Fruit fly (Drosophila melanogaster): ENCODE measurements around the gene CG8159.

Gene CG8159

DNA sequence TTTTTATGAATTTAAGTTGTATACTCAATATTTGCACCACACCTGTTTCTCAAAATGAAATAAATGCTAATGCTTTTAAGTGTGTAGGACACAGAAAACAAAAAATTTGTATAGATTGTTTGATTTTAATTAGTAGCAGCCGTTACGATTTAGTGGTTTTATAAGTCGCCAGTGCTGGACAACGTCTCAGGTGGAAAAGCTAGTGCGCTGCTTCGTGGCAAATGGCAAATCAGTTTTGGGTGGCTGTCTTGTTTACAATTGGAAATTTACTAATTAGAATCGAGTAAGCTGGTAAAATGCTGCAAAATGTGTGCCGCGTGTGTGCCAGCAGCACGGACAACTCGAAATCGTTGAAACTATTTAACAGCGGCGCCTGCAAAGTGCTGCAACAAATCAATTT is at the start of gene CG8159:
Gene CG8159 (plus strand): TSS at position 223 of the 400 bp plus-strand sequence.
- no peak for TF ChIP-seq CG10348 (GFP tag; IDR thresholded peaks at IDR 0.05)
- no peak for TF ChIP-seq CG4496 (GFP tag; IDR thresholded peaks at IDR 0.05)

DNA sequence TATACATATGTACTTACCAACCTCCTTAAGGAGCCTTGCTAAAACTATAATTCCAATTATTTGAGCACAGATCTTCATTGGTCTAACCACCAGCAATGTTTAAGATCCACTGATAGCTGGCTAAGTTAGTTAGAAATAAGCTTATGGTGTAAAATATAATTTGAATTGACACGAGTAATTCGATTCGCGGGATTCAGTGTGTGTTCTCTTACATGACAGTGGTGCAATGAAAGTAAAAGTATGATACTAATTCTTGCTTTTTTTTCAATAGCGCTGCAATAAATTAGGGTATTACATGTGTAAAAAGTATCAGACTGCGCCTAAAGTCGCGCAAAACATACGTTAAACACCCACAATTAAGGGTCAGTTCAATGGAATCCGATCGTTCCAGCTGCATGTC is 46.7 kb upstream of the CG8159 start, which contains the start of gene CG33325:
Gene CG33325 (minus strand): TSS at position 101 of the 400 bp plus-strand sequence.
- TF ChIP-seq CG9948 (tag; optimal IDR thresholded peaks at IDR 0.05) = no peak
- TF ChIP-seq fd96Ca (GFP tag; IDR thresholded peaks at IDR 0.05) = no peak
- no peak for TF ChIP-seq CG15710 (tag; optimal IDR thresholded peaks at IDR 0.05)
- TF ChIP-seq Pif1A (GFP tag; optimal IDR thresholded peaks at IDR 0.05) = no peak
- no peak for TF ChIP-seq D1 (tag; optimal IDR thresholded peaks at IDR 0.05)
- no peak for TF ChIP-seq Pif1B (GFP tag; optimal IDR thresholded peaks at IDR 0.05)
- TF ChIP-seq rn (GFP tag; IDR thresholded peaks at IDR 0.05) = no peak
- no peak for TF ChIP-seq CG12605 (GFP tag; IDR thresholded peaks at IDR 0.05)
- no peak for TF ChIP-seq CG34367 (tag; optimal IDR thresholded peaks at IDR 0.05)
- TF ChIP-seq Snoo (tag; optimal IDR thresholded peaks at IDR 0.05) = no peak
- no peak for TF ChIP-seq EcR (GFP tag; optimal IDR thresholded peaks at IDR 0.05)
- TF ChIP-seq Ets98B (GFP tag; IDR thresholded peaks at IDR 0.05) = no peak
- TF ChIP-seq CG14655 (GFP tag; optimal IDR thresholded peaks at IDR 0.05) = no peak
- TF ChIP-seq CG4496 (GFP tag; IDR thresholded peaks at IDR 0.05) = no peak
- no peak for TF ChIP-seq CG8301 (tag; optimal IDR thresholded peaks at IDR 0.05)
- no peak for TF ChIP-seq CG13204 (GFP tag; optimal IDR thresholded peaks at IDR 0.05)
- no peak for TF ChIP-seq CG32121 (GFP tag; IDR thresholded peaks at IDR 0.05)
- TF ChIP-seq CG10348 (GFP tag; IDR thresholded peaks at IDR 0.05) = no peak
- no peak for TF ChIP-seq CG8159 (tag; optimal IDR thresholded peaks at IDR 0.05)
- TF ChIP-seq gl (tag; optimal IDR thresholded peaks at IDR 0.05) = no peak

DNA sequence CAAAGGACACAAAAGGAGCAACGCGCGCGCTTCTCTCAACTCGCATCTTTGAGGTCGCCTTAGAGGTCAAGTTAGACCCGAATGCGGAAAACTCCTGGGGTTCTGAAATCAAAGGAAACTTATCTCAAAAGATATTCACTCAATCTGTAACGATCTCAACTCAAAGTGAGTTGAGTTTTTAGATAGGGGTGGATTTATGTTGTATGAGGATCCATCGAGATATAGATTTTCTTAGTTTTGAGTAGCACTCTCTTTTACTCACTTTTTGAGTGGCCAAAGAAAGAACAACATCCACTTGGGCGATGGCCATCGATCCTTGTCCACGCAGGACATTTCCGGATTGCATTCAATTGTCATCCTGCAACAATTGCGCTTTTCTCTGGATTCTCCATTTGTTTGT is 46.0 kb upstream of the CG8159 start:
- TF ChIP-seq CG10348 (GFP tag; IDR thresholded peaks at IDR 0.05) (no peak), fd96Ca (GFP tag; IDR thresholded peaks at IDR 0.05) (no peak), CG13204 (GFP tag; optimal IDR thresholded peaks at IDR 0.05) (no peak), EcR (GFP tag; optimal IDR thresholded peaks at IDR 0.05) (no peak), CG17806 (tag; optimal IDR thresholded peaks at IDR 0.05) (no peak), CG9948 (tag; optimal IDR thresholded peaks at IDR 0.05) (no peak), gl (tag; optimal IDR thresholded peaks at IDR 0.05) (no peak), CG32121 (GFP tag; IDR thresholded peaks at IDR 0.05) (no peak), Pif1B (GFP tag; optimal IDR thresholded peaks at IDR 0.05) (no peak), CG14655 (GFP tag; optimal IDR thresholded peaks at IDR 0.05) (no peak), D1 (tag; optimal IDR thresholded peaks at IDR 0.05) (no peak), CG12605 (GFP tag; IDR thresholded peaks at IDR 0.05) (no peak)

DNA sequence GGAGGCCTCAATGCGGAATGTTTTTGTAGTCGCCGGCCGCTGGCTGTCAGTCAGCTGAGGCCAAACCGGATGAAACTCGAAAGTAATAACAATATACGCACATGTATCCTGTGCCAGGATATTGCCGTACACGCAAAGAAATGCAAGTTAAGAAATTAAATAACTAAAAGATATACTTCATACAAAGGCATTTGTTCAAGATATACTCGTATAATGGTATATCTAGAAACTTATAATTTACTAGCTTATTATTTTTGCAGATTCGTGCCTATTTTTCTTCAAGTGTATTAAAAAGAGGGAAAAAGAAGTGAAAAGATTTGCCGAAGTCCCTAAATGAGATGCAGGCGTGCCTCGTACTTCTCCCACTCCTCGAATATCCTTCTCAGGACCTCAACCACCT is 43.4 kb upstream of the CG8159 start:
- TF ChIP-seq D1 (tag; optimal IDR thresholded peaks at IDR 0.05) = no peak
- no peak for TF ChIP-seq CG17806 (tag; optimal IDR thresholded peaks at IDR 0.05)
- TF ChIP-seq CG8159 (tag; optimal IDR thresholded peaks at IDR 0.05) = no peak
- TF ChIP-seq CG15710 (tag; optimal IDR thresholded peaks at IDR 0.05) = no peak
- TF ChIP-seq CG12605 (GFP tag; IDR thresholded peaks at IDR 0.05) = no peak
- TF ChIP-seq CG32121 (GFP tag; IDR thresholded peaks at IDR 0.05) = no peak

DNA sequence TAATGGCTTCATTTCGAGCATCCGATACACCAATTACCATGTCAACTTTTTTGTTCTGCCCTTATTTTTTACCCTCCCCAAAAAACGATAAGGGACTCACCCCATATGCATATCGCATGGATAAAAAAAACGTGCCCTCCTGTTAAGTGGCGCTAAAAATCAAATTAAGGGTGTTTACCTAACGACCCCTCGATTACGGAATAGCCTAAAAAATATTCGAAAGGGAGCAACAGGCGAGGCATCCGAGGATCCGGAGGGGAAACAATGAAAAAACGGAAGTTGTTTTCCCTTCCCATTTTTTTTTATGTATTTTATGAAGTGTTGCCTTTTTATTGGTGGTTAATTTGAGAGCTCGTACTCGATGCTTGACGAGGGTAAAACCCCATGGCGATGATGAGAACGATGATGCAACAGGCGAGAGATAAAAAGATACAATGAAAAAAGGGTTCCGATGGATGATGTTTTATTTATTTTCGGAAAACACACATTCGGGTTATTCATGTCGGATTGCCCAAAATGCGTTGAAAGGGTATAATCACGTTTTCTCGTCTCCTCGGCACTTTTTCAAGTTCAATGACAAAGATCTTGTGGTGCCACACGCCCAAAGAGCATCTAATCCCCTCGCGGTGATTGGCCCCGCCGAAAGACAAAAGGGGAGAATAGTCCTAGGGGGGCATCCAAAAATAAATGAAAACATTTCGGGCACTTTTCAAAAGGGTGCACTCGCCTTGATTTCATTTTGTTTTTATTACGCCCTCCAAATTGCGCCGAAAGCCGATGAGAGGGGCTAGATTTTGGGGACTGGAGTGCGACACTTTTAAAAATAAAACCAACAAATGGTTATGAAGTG is 42.1 kb upstream of the CG8159 start, which contains the start of gene CG44227:
Gene CG44227 (minus strand): TSS at position 849 of the 850 bp plus-strand sequence.
- TF ChIP-seq EcR (GFP tag; optimal IDR thresholded peaks at IDR 0.05) (no peak), CG9948 (tag; optimal IDR thresholded peaks at IDR 0.05) (no peak), Pif1B (GFP tag; optimal IDR thresholded peaks at IDR 0.05) (no peak), rn (GFP tag; IDR thresholded peaks at IDR 0.05) (no peak), CG8159 (tag; optimal IDR thresholded peaks at IDR 0.05) (no peak), Snoo (tag; optimal IDR thresholded peaks at IDR 0.05) (no peak), Pif1A (GFP tag; optimal IDR thresholded peaks at IDR 0.05) (no peak), D1 (tag; optimal IDR thresholded peaks at IDR 0.05) (no peak), CG10348 (GFP tag; IDR thresholded peaks at IDR 0.05) (no peak), fd96Ca (GFP tag; IDR thresholded peaks at IDR 0.05) (no peak), CG15710 (tag; optimal IDR thresholded peaks at IDR 0.05) (no peak), CG14655 (GFP tag; optimal IDR thresholded peaks at IDR 0.05) (no peak), CG32121 (GFP tag; IDR thresholded peaks at IDR 0.05) (no peak), CG12605 (GFP tag; IDR thresholded peaks at IDR 0.05) (no peak), Ets98B (GFP tag; IDR thresholded peaks at IDR 0.05) (no peak), gl (tag; optimal IDR thresholded peaks at IDR 0.05) (no peak), CG34367 (tag; optimal IDR thresholded peaks at IDR 0.05) (no peak), CG8301 (tag; optimal IDR thresholded peaks at IDR 0.05) (no peak), CG4496 (GFP tag; IDR thresholded peaks at IDR 0.05) (no peak)

DNA sequence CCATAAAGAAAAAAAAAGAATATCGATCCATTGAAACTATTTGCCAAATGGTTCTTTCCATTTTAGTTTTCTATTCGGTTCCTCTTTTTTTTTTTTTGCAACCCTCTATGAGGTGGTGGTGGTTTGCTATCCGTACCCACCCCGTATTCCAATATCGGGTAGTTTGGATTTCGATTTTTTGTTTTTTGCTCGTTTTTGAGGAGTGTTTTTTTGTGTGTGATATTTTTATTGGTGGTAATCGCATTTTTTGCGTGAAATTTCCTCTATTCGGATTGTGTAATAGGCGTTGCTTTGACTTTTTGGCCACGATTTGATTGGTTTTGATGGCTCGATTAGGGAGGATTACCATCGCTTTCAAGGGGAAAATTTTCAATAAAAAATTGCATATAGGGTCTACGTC is 40.2 kb upstream of the CG8159 start:
- no peak for TF ChIP-seq CG10348 (GFP tag; IDR thresholded peaks at IDR 0.05)
- TF ChIP-seq CG13204 (GFP tag; optimal IDR thresholded peaks at IDR 0.05) = no peak
- TF ChIP-seq CG9948 (tag; optimal IDR thresholded peaks at IDR 0.05) = no peak
- no peak for TF ChIP-seq CG17806 (tag; optimal IDR thresholded peaks at IDR 0.05)
- TF ChIP-seq CG15710 (tag; optimal IDR thresholded peaks at IDR 0.05) = no peak
